Worm (Caenorhabditis elegans) whole organism, late embryonic: ENCODE measurements around the gene zip-2.
A peak's percentile ranks its signal among the peaks of the same experiment; 100 is the strongest.

ENCODE experiments used
- C08G9.2 ChIP-seq: sonication (generic microtip); optimal IDR thresholded peaks from 2 replicates; lab custom pipeline; 2016; ENCODE audit warnings: mild to moderate bottlenecking, missing genetic modification characterization, moderate library complexity, missing compliant biosample characterization
- C38D4.7 ChIP-seq: fragments of 200-800 bp; sonication (Bioruptor generic); optimal IDR thresholded peaks from 2 replicates; lab custom pipeline; 2018; ENCODE audit warnings: mild to moderate bottlenecking, missing genetic modification characterization, moderate library complexity, missing compliant biosample characterization
- F13H6.1 ChIP-seq: sonication (generic microtip); optimal IDR thresholded peaks from 2 replicates; lab custom pipeline; 2016; ENCODE audit warnings: missing genetic modification characterization, missing compliant biosample characterization
- K02D7.2 ChIP-seq: sonication (generic microtip); optimal IDR thresholded peaks from 2 replicates; lab custom pipeline; 2017; ENCODE audit warnings: mild to moderate bottlenecking, missing genetic modification characterization, missing compliant biosample characterization
- K09A11.1 ChIP-seq: sonication (generic microtip); optimal IDR thresholded peaks from 2 replicates; lab custom pipeline; 2017; ENCODE audit warnings: antibody characterized with exemption, mild to moderate bottlenecking, missing genetic modification characterization, missing compliant biosample characterization; ENCODE audit not compliant: insufficient read depth
- ahr-1 ChIP-seq: sonication (generic microtip); optimal IDR thresholded peaks from 2 replicates; lab custom pipeline; 2016; ENCODE audit warnings: missing genetic modification characterization, missing compliant biosample characterization
- ama-1 ChIP-seq: fragments of 150-350 bp; optimal IDR thresholded peaks from 2 replicates; lab custom pipeline; 2014
- ceh-18 ChIP-seq: sonication (generic microtip); optimal IDR thresholded peaks from 2 replicates; lab custom pipeline; 2016; ENCODE audit warnings: missing genetic modification characterization, missing compliant biosample characterization
- ceh-19 ChIP-seq: fragments of 200-800 bp; sonication (Bioruptor generic); optimal IDR thresholded peaks from 2 replicates; lab custom pipeline; 2018; ENCODE audit warnings: mild to moderate bottlenecking, missing genetic modification characterization, missing compliant biosample characterization
- ceh-2 ChIP-seq: sonication (generic microtip); optimal IDR thresholded peaks from 2 replicates; lab custom pipeline; 2016; ENCODE audit warnings: missing genotype, missing genetic modification characterization, missing compliant biosample characterization
- ceh-22 ChIP-seq: sonication (generic microtip); optimal IDR thresholded peaks from 2 replicates; lab custom pipeline; 2017; ENCODE audit warnings: missing biosample characterization, missing genetic modification characterization
- ceh-24 ChIP-seq: sonication (generic microtip); optimal IDR thresholded peaks from 2 replicates; lab custom pipeline; 2016; ENCODE audit warnings: mild to moderate bottlenecking, missing genetic modification characterization, missing compliant biosample characterization
- ceh-30 ChIP-seq: fragments of 150-350 bp; optimal IDR thresholded peaks from 2 replicates; lab custom pipeline; 2014; ENCODE audit warnings: missing biosample characterization, missing genetic modification characterization
- ceh-31 ChIP-seq: sonication (generic microtip); optimal IDR thresholded peaks from 2 replicates; lab custom pipeline; 2016; ENCODE audit warnings: missing genetic modification characterization, missing compliant biosample characterization
- ceh-34 ChIP-seq: sonication (generic microtip); optimal IDR thresholded peaks from 2 replicates; lab custom pipeline; 2016; ENCODE audit warnings: mild to moderate bottlenecking, missing genetic modification characterization, missing compliant biosample characterization
- ceh-45 ChIP-seq: fragments of 200-800 bp; sonication (Bioruptor generic); IDR thresholded peaks from 2 replicates; pipeline ENCODE4 v1.3.6; 2022; ENCODE audit warnings: missing genetic modification reagents, missing genetic modification characterization, missing compliant biosample characterization
- ceh-9 ChIP-seq: sonication (generic microtip); optimal IDR thresholded peaks from 2 replicates; lab custom pipeline; 2016; ENCODE audit warnings: mild to moderate bottlenecking, missing genetic modification characterization, inconsistent platforms, missing compliant biosample characterization
- che-1 ChIP-seq: sonication (generic microtip); optimal IDR thresholded peaks from 2 replicates; lab custom pipeline; 2016; ENCODE audit warnings: mild to moderate bottlenecking, missing genetic modification characterization, missing compliant biosample characterization
- elt-2 ChIP-seq: sonication (generic microtip); optimal IDR thresholded peaks from 2 replicates; lab custom pipeline; 2016; ENCODE audit warnings: missing genetic modification reagents, missing genetic modification characterization, missing compliant biosample characterization
- gmeb-2 ChIP-seq: sonication (generic microtip); optimal IDR thresholded peaks from 2 replicates; lab custom pipeline; 2016; ENCODE audit warnings: missing genetic modification characterization, inconsistent platforms, missing compliant biosample characterization
- hlh-15 ChIP-seq: sonication (generic microtip); optimal IDR thresholded peaks from 2 replicates; lab custom pipeline; 2016; ENCODE audit warnings: missing genetic modification characterization, missing compliant biosample characterization
- hlh-30 ChIP-seq: sonication (generic microtip); optimal IDR thresholded peaks from 2 replicates; lab custom pipeline; 2017; ENCODE audit warnings: antibody characterized with exemption, missing genetic modification characterization, missing compliant biosample characterization; ENCODE audit not compliant: insufficient read depth
- lim-6 ChIP-seq: sonication (generic microtip); optimal IDR thresholded peaks from 2 replicates; lab custom pipeline; 2016; ENCODE audit warnings: missing genetic modification characterization, missing compliant biosample characterization
- mec-3 ChIP-seq: sonication (generic microtip); optimal IDR thresholded peaks from 2 replicates; lab custom pipeline; 2016; ENCODE audit warnings: borderline replicate concordance, missing genetic modification characterization, missing compliant biosample characterization
- nfya-1 ChIP-seq: sonication (generic microtip); optimal IDR thresholded peaks from 2 replicates; lab custom pipeline; 2017; ENCODE audit warnings: missing genetic modification characterization, mild to moderate bottlenecking, missing compliant biosample characterization, antibody characterized with exemption, moderate library complexity
- nhr-11 ChIP-seq: fragments of 150-350 bp; optimal IDR thresholded peaks from 2 replicates; lab custom pipeline; 2014; ENCODE audit warnings: missing biosample characterization, missing genetic modification characterization
- npax-4 ChIP-seq: sonication (generic microtip); optimal IDR thresholded peaks from 2 replicates; lab custom pipeline; 2016; ENCODE audit warnings: missing genetic modification characterization, missing compliant biosample characterization
- odd-2 ChIP-seq: sonication (generic microtip); optimal IDR thresholded peaks from 2 replicates; lab custom pipeline; 2017; ENCODE audit warnings: antibody characterized with exemption, mild to moderate bottlenecking, missing genetic modification characterization, missing compliant biosample characterization
- pag-3 ChIP-seq: sonication (generic microtip); optimal IDR thresholded peaks from 2 replicates; lab custom pipeline; 2016; ENCODE audit warnings: missing compliant biosample characterization, missing genetic modification characterization, borderline replicate concordance
- pax-1 ChIP-seq: fragments of 150-350 bp; optimal IDR thresholded peaks from 2 replicates; lab custom pipeline; 2014; ENCODE audit warnings: missing biosample characterization, missing genetic modification characterization
- pha-2 ChIP-seq: sonication (generic microtip); optimal IDR thresholded peaks from 2 replicates; lab custom pipeline; 2017; ENCODE audit warnings: mild to moderate bottlenecking, missing genetic modification characterization, missing compliant biosample characterization
- pqm-1 ChIP-seq: sonication (generic microtip); optimal IDR thresholded peaks from 2 replicates; lab custom pipeline; 2016; ENCODE audit warnings: missing genetic modification characterization, missing compliant biosample characterization
- pros-1 ChIP-seq: fragments of 150-350 bp; optimal IDR thresholded peaks from 2 replicates; lab custom pipeline; 2014; ENCODE audit warnings: missing biosample characterization, missing genetic modification reagents, missing genetic modification characterization
- tbx-2 ChIP-seq: sonication (generic microtip); optimal IDR thresholded peaks from 2 replicates; lab custom pipeline; 2016; ENCODE audit warnings: missing genetic modification characterization, missing compliant biosample characterization
- tbx-7 ChIP-seq: sonication (generic microtip); optimal IDR thresholded peaks from 2 replicates; lab custom pipeline; 2016; ENCODE audit warnings: missing genotype, missing genetic modification characterization, missing compliant biosample characterization
- unc-42 ChIP-seq: sonication (generic microtip); optimal IDR thresholded peaks from 2 replicates; lab custom pipeline; 2016; ENCODE audit warnings: missing genotype, missing genetic modification characterization, missing compliant biosample characterization
- unc-86 ChIP-seq: sonication (generic microtip); optimal IDR thresholded peaks from 2 replicates; lab custom pipeline; 2016; ENCODE audit warnings: missing genetic modification characterization, missing compliant biosample characterization
- ztf-16 ChIP-seq: sonication (generic microtip); optimal IDR thresholded peaks from 2 replicates; lab custom pipeline; 2017; ENCODE audit warnings: missing genetic modification characterization, missing compliant biosample characterization

The zip-2 gene

DNA sequence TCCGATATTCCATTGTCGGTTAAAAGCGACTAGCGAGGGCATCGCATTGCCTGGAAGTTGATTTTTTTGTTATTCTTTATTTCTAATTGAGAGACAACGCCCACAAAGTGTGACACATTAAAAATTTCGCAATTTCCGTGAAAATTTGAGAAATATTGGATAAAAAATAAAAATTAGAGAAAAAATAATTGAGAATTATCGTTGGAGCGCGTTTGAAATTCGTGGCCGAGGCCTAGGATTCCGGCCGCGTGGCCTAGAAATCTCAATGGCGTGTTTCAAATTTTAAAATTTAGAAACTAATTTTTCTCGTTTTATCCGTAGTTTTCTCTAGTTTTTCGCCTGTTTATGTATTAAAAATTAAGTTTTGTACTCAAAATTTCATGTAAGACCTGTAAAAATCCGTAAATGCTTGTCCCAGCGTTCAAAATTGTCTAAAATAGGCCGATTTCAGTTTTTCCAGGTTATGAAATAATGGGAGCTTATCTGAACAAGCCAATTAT, 49.5 kb upstream of the zip-2 start, which contains the start of the genes dagl-2 and ppm-1.G (continued):
- no peak for TF ChIP-seq odd-2
- no peak for TF ChIP-seq ahr-1 (tag; lab: Kevin White, UChicago)
- no peak for TF ChIP-seq che-1 (tag; lab: Kevin White, UChicago)
- peak; percentile 39 for TF ChIP-seq lim-6 (tag; lab: Kevin White, UChicago)
- TF ChIP-seq pha-2, result no peak
- TF ChIP-seq unc-86, result peak; percentile 0
- TF ChIP-seq ceh-19, result no peak
- no peak for TF ChIP-seq ztf-16
- TF ChIP-seq hlh-30, result no peak
- no peak for TF ChIP-seq ceh-45
- TF ChIP-seq mec-3 (tag; lab: Kevin White, UChicago), result no peak
- no peak for TF ChIP-seq ceh-22
- peak; percentile 7 for TF ChIP-seq pqm-1 (tag; lab: Kevin White, UChicago)
- TF ChIP-seq nhr-11, result no peak
- peak; percentile 42 for TF ChIP-seq nfya-1 (tag; lab: Kevin White, UChicago)
- TF ChIP-seq ceh-9 (tag; lab: Kevin White, UChicago), result no peak
- no peak for TF ChIP-seq gmeb-2
- TF ChIP-seq F13H6.1, result peak; percentile 1
- no peak for TF ChIP-seq K09A11.1
- peak; percentile 94 for TF ChIP-seq unc-42 (tag; lab: Kevin White, UChicago)
- no peak for TF ChIP-seq pros-1

DNA sequence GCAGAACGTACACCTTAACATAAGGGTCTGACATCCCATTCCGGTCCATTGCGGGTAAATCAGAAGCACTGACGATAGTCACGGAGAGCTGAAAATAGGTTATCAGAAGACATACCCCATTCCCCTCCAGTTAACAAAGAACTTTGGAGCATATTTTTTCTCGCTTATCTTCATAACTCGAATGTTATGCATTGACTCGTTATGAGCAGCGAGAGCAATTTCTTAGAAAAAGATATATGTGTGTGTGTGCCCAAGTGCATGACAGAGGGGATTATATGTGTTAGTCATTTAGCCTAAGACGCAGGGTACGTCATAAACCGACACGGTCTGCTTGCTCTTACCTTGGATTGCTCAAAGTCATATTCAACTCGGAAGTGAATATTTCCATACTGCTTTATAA, 43.2 kb upstream of the zip-2 start:
- TF ChIP-seq pax-1 (tag; lab: Kevin White, UChicago), result peak; percentile 17
- no peak for TF ChIP-seq pros-1
- no peak for TF ChIP-seq unc-86

DNA sequence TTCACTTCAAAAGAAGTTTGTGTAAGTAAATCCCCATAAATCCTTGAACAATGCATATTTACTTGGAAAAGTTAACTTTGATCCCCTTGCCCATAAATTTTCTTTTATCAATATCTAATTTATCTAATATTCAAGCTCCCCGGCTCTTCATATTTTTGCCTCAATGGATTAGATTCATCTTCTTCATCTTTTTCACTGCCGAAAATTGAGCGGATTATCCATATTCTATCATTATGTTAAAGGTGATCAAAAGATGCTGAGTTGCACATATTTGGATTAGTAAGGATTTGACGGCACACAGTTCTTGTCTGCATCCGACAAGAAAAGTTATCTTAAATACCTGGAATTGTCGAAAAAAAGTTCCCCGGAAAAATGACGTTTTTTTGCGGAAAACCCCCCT, 42.2 kb upstream of the zip-2 start:
- TF ChIP-seq pag-3 (tag; lab: Kevin White, UChicago) (no peak), tbx-7 (tag; lab: Kevin White, UChicago) (no peak), K02D7.2 (tag; lab: Kevin White, UChicago) (no peak), ceh-30 (tag; lab: Kevin White, UChicago) (no peak), hlh-15 (tag; lab: Kevin White, UChicago) (no peak), unc-86 (no peak), lim-6 (tag; lab: Kevin White, UChicago) (no peak), K09A11.1 (no peak), F13H6.1 (no peak), ceh-34 (no peak), ama-1 (lab: Kevin White, UChicago) (no peak), ceh-18 (tag; lab: Kevin White, UChicago) (no peak), ceh-19 (no peak), nfya-1 (tag; lab: Kevin White, UChicago) (no peak), C08G9.2 (tag; lab: Kevin White, UChicago) (no peak)

DNA sequence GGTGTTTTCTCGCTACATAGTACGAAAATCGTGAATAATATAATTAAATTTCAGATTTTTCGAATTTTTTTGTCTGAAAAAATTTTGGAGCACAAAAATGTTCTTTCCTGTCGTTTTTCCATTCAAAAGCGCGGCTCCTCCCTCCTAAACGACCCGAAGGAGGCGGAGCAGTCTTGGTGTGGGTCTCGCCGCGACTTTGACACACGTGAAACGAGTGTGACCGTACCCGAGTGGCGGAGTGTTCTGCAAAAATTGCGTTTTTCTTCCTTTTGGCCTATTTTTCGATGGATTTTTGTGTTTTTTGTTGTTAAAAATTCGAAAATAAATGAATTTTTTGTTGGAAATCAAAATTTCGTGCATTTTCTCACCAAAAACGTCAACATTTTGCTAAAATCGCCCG, 39.2 kb upstream of the zip-2 start, which contains the start of gene snt-2:
TSS of gene snt-2 (minus strand) at position 139 of the 400 bp plus-strand sequence.
- TF ChIP-seq ceh-24 (tag; lab: Kevin White, UChicago) (no peak), nfya-1 (tag; lab: Kevin White, UChicago) (peak; percentile 87), elt-2 (tag; lab: Kevin White, UChicago) (peak; percentile 38), ceh-2 (tag; lab: Kevin White, UChicago) (peak; percentile 17), pax-1 (tag; lab: Kevin White, UChicago) (peak; percentile 19), unc-42 (tag; lab: Kevin White, UChicago) (peak; percentile 31), ceh-31 (tag; lab: Kevin White, UChicago) (peak; percentile 59), hlh-30 (peak; percentile 65), pros-1 (peak; percentile 8), ceh-18 (tag; lab: Kevin White, UChicago) (peak; percentile 17), C38D4.7 (GFP tag; lab: Kevin White, UChicago) (no peak), mec-3 (tag; lab: Kevin White, UChicago) (no peak), tbx-2 (tag; lab: Kevin White, UChicago) (peak; percentile 16), npax-4 (tag; lab: Kevin White, UChicago) (no peak), ama-1 (lab: Kevin White, UChicago) (no peak)
